Worm (Caenorhabditis elegans) whole organism, late embryonic: Measurements from ENCODE around the gene snai-1.

Experiments used
- ama-1 ChIP-seq: fragments of 150-350 bp; optimal IDR thresholded peaks from 2 replicates; lab custom pipeline; 2014
- ceh-14 ChIP-seq: sonication (generic microtip); optimal IDR thresholded peaks from 2 replicates; lab custom pipeline; 2016; ENCODE audit warnings: missing genotype, missing genetic modification characterization, missing compliant biosample characterization
- dve-1 ChIP-seq: sonication (generic microtip); optimal IDR thresholded peaks from 2 replicates; lab custom pipeline; 2017; ENCODE audit warnings: antibody characterized with exemption, mild to moderate bottlenecking, missing genetic modification characterization, missing compliant biosample characterization
- hlh-30 ChIP-seq: sonication (generic microtip); optimal IDR thresholded peaks from 2 replicates; lab custom pipeline; 2017; ENCODE audit warnings: antibody characterized with exemption, missing genetic modification characterization, missing compliant biosample characterization; ENCODE audit not compliant: insufficient read depth
- hlh-6 ChIP-seq: sonication (generic microtip); optimal IDR thresholded peaks from 2 replicates; lab custom pipeline; 2016; ENCODE audit warnings: missing genotype, missing genetic modification characterization, missing compliant biosample characterization
- pag-3 ChIP-seq: sonication (generic microtip); optimal IDR thresholded peaks from 2 replicates; lab custom pipeline; 2016; ENCODE audit warnings: missing compliant biosample characterization, missing genetic modification characterization, borderline replicate concordance
- pha-2 ChIP-seq: sonication (generic microtip); optimal IDR thresholded peaks from 2 replicates; lab custom pipeline; 2017; ENCODE audit warnings: mild to moderate bottlenecking, missing genetic modification characterization, missing compliant biosample characterization
- pha-4 ChIP-seq: fragments of 150-350 bp; optimal IDR thresholded peaks from 2 replicates; lab custom pipeline; 2018; ENCODE audit warnings: missing biosample characterization, missing genetic modification reagents, missing genetic modification characterization

- TF ChIP-seq pha-2 (tag; lab: Kevin White, UChicago): no peak
- no peak for TF ChIP-seq hlh-30 (tag; lab: Kevin White, UChicago)
- no peak for TF ChIP-seq pag-3 (tag; lab: Kevin White, UChicago)
- TF ChIP-seq pha-4 (tag; lab: Kevin White, UChicago): no peak
- TF ChIP-seq dve-1 (tag; lab: Kevin White, UChicago): no peak
- no peak for TF ChIP-seq ceh-14 (tag; lab: Kevin White, UChicago)
- no peak for TF ChIP-seq ama-1 (lab: Kevin White, UChicago)
- TF ChIP-seq hlh-6: no peak
These were observed 31.5 kb downstream of the snai-1 start for ce11 chrIV:282008-282407.
